Worm (Caenorhabditis elegans) whole organism, L1 larva: Measurements from ENCODE around the gene F45E1.5.

Experiments
- C04F5.9 ChIP-seq: sonication (generic microtip); optimal IDR thresholded peaks from 2 replicates; lab custom pipeline; 2016; ENCODE audit warnings: missing genetic modification characterization, missing compliant biosample characterization
- C16A3.4 ChIP-seq: fragments of 150-350 bp; optimal IDR thresholded peaks from 2 replicates; lab custom pipeline; 2014; ENCODE audit warnings: missing biosample characterization, missing genetic modification characterization
- C34B4.2 ChIP-seq: sonication (generic microtip); optimal IDR thresholded peaks from 2 replicates; lab custom pipeline; 2017; ENCODE audit warnings: mild to moderate bottlenecking, missing genetic modification characterization, missing compliant biosample characterization
- F16B12.6 ChIP-seq: fragments of 150-350 bp; optimal IDR thresholded peaks from 2 replicates; lab custom pipeline; 2014; ENCODE audit warnings: missing biosample characterization, missing genetic modification characterization
- Y116A8C.19 ChIP-seq: sonication (generic microtip); optimal IDR thresholded peaks from 2 replicates; lab custom pipeline; 2016; ENCODE audit warnings: missing compliant biosample characterization, missing genetic modification characterization, borderline replicate concordance
- aha-1 ChIP-seq: fragments of 150-350 bp; optimal IDR thresholded peaks from 2 replicates; lab custom pipeline; 2014; ENCODE audit warnings: missing biosample characterization, missing genetic modification characterization
- ceh-63 ChIP-seq: fragments of 200-800 bp; sonication (Bioruptor generic); optimal IDR thresholded peaks from 2 replicates; lab custom pipeline; 2018; ENCODE audit warnings: mild to moderate bottlenecking, missing genetic modification characterization, missing compliant biosample characterization
- ceh-8 ChIP-seq: fragments of 200-800 bp; sonication (Bioruptor generic); optimal IDR thresholded peaks from 2 replicates; lab custom pipeline; 2018; ENCODE audit warnings: mild to moderate bottlenecking, missing genetic modification characterization, moderate library complexity, missing compliant biosample characterization
- ceh-82 ChIP-seq, 3 experiments: fragments of 150-350 bp in 1 of 3; sonication (generic microtip) in 2 of 3; optimal IDR thresholded peaks; 2 replicates each; lab custom pipeline; 2014 to 2017; ENCODE audit warnings: missing biosample characterization in 3 of 3, missing genetic modification characterization in 3 of 3
- ceh-90 ChIP-seq: sonication (generic microtip); optimal IDR thresholded peaks from 2 replicates; lab custom pipeline; 2016; ENCODE audit warnings: missing genetic modification characterization, missing compliant biosample characterization
- dpl-1 ChIP-seq, 3 experiments: fragments of 150-350 bp in 2 of 3; sonication (generic microtip) in 1 of 3; optimal IDR thresholded peaks; 2 replicates each; lab custom pipeline; 2014 to 2017; ENCODE audit warnings: missing biosample characterization in 3 of 3, missing genetic modification characterization in 3 of 3, missing genetic modification reagents in 3 of 3
- dsc-1 ChIP-seq: sonication (generic microtip); optimal IDR thresholded peaks from 2 replicates; lab custom pipeline; 2016; ENCODE audit warnings: mild to moderate bottlenecking, missing genetic modification characterization, missing compliant biosample characterization
- efl-1 ChIP-seq, 4 experiments: fragments of 150-350 bp; optimal IDR thresholded peaks in 3 of 4; peaks in 1 of 4; 1 replicate in 1 of 4; 2 replicates in 3 of 4; lab custom pipeline; 2014; ENCODE audit warnings: missing biosample characterization in 2 of 4, missing genetic modification characterization in 2 of 4, missing genetic modification reagents in 2 of 4
- efl-3 ChIP-seq: fragments of 200-800 bp; sonication (Bioruptor generic); optimal IDR thresholded peaks from 2 replicates; lab custom pipeline; 2018; ENCODE audit warnings: mild to moderate bottlenecking, missing genetic modification characterization, missing compliant biosample characterization
- egl-13 ChIP-seq: sonication (generic microtip); optimal IDR thresholded peaks from 2 replicates; lab custom pipeline; 2016; ENCODE audit warnings: missing genotype, missing genetic modification reagents, missing genetic modification characterization, missing compliant biosample characterization
- ets-5 ChIP-seq: fragments of 200-800 bp; sonication (Bioruptor generic); IDR thresholded peaks from 2 replicates; pipeline ENCODE4 v1.3.6; 2022; ENCODE audit warnings: missing genetic modification characterization, missing compliant biosample characterization
- fkh-4 ChIP-seq: sonication (generic microtip); optimal IDR thresholded peaks from 2 replicates; lab custom pipeline; 2016; ENCODE audit warnings: missing compliant biosample characterization, missing genetic modification characterization, borderline replicate concordance
- fos-1 ChIP-seq: fragments of 150-350 bp; optimal IDR thresholded peaks from 2 replicates; lab custom pipeline; 2014; ENCODE audit warnings: missing biosample characterization, missing genetic modification characterization
- hlh-17 ChIP-seq: fragments of 200-800 bp; sonication (Bioruptor generic); optimal IDR thresholded peaks from 2 replicates; lab custom pipeline; 2018; ENCODE audit warnings: missing genetic modification characterization, mild to moderate bottlenecking, missing compliant biosample characterization, moderate library complexity, borderline replicate concordance
- hpl-2 ChIP-seq: fragments of 150-350 bp; optimal IDR thresholded peaks from 2 replicates; lab custom pipeline; 2014; ENCODE audit warnings: missing biosample characterization, missing genetic modification reagents, missing genetic modification characterization
- isw-1 ChIP-seq: fragments of 200-800 bp; sonication (Bioruptor generic); IDR thresholded peaks from 2 replicates; pipeline ENCODE4 v1.3.6; 2022; ENCODE audit warnings: missing genetic modification characterization, missing compliant biosample characterization
- jun-1 ChIP-seq: fragments of 150-350 bp; optimal IDR thresholded peaks from 2 replicates; lab custom pipeline; 2014; ENCODE audit warnings: missing biosample characterization, missing genetic modification reagents, missing genetic modification characterization
- lin-13 ChIP-seq: fragments of 150-350 bp; optimal IDR thresholded peaks from 2 replicates; lab custom pipeline; 2014; ENCODE audit warnings: missing biosample characterization, missing genetic modification reagents, missing genetic modification characterization
- lin-14 ChIP-seq: fragments of 200-800 bp; sonication (Bioruptor generic); optimal IDR thresholded peaks from 2 replicates; lab custom pipeline; 2018; ENCODE audit warnings: mild to moderate bottlenecking, missing genetic modification characterization, moderate library complexity, missing compliant biosample characterization
- lin-35 ChIP-seq, 2 experiments: fragments of 150-350 bp; optimal IDR thresholded peaks; 2 replicates each; lab custom pipeline; 2014; ENCODE audit warnings: missing biosample characterization in 2 of 2, missing genetic modification characterization in 2 of 2, missing genetic modification reagents in 2 of 2
- lin-39 ChIP-seq: fragments of 150-350 bp; optimal IDR thresholded peaks from 2 replicates; lab custom pipeline; 2014; ENCODE audit warnings: missing biosample characterization, missing genetic modification reagents, missing genetic modification characterization
- mab-9 ChIP-seq: fragments of 200-800 bp; sonication (Bioruptor generic); IDR thresholded peaks from 2 replicates; pipeline ENCODE4 v1.3.6; 2022; ENCODE audit warnings: missing genetic modification reagents, missing genetic modification characterization, missing compliant biosample characterization
- mdl-1 ChIP-seq, 2 experiments: fragments of 150-350 bp; optimal IDR thresholded peaks; 2 replicates each; lab custom pipeline; 2014 to 2017; ENCODE audit warnings: missing biosample characterization in 2 of 2, missing genetic modification characterization in 2 of 2, inconsistent platforms in 1 of 2
- mef-2 ChIP-seq: fragments of 150-350 bp; optimal IDR thresholded peaks from 2 replicates; lab custom pipeline; 2014; ENCODE audit warnings: missing biosample characterization, missing genetic modification characterization
- nhr-11 ChIP-seq: fragments of 150-350 bp; optimal IDR thresholded peaks from 2 replicates; lab custom pipeline; 2014; ENCODE audit warnings: missing biosample characterization, missing genetic modification characterization
- nhr-12 ChIP-seq: sonication (generic microtip); optimal IDR thresholded peaks from 2 replicates; lab custom pipeline; 2017; ENCODE audit warnings: missing biosample characterization, missing genetic modification characterization
- nhr-19 ChIP-seq: fragments of 200-800 bp; sonication (Bioruptor generic); conservative IDR thresholded peaks from 2 replicates; pipeline ENCODE4 v1.3.6; 2022; ENCODE audit warnings: missing genetic modification characterization, missing compliant biosample characterization
- nhr-77 ChIP-seq: fragments of 150-350 bp; optimal IDR thresholded peaks from 2 replicates; lab custom pipeline; 2014; ENCODE audit warnings: missing biosample characterization, missing genetic modification characterization
- nhr-84 ChIP-seq: sonication (generic microtip); optimal IDR thresholded peaks from 2 replicates; lab custom pipeline; 2017; ENCODE audit warnings: missing biosample characterization, missing genetic modification characterization
- nhr-85 ChIP-seq: sonication (generic microtip); peaks from one replicate; lab custom pipeline; 2016; ENCODE audit warnings: missing genetic modification characterization, inconsistent platforms, missing compliant biosample characterization
- pag-3 ChIP-seq: sonication (generic microtip); optimal IDR thresholded peaks from 2 replicates; lab custom pipeline; 2017; ENCODE audit warnings: missing genetic modification characterization, mild to moderate bottlenecking, missing compliant biosample characterization, antibody characterized with exemption, borderline replicate concordance; ENCODE audit not compliant: insufficient read depth
- pax-3 ChIP-seq: fragments of 200-800 bp; sonication (Bioruptor generic); optimal IDR thresholded peaks from 2 replicates; lab custom pipeline; 2018; ENCODE audit warnings: mild to moderate bottlenecking, missing genetic modification characterization, moderate library complexity, missing compliant biosample characterization
- pqm-1 ChIP-seq: sonication (generic microtip); optimal IDR thresholded peaks from 3 replicates; lab custom pipeline; 2017; ENCODE audit warnings: missing biosample characterization, missing genetic modification characterization
- rnt-1 ChIP-seq: sonication (generic microtip); optimal IDR thresholded peaks from 2 replicates; lab custom pipeline; 2016; ENCODE audit warnings: mild to moderate bottlenecking, missing genetic modification characterization, moderate library complexity, missing compliant biosample characterization
- snpc-4 ChIP-seq: fragments of 150-350 bp; optimal IDR thresholded peaks from 2 replicates; lab custom pipeline; 2014; ENCODE audit warnings: missing biosample characterization, missing genetic modification characterization
- snu-23 ChIP-seq: sonication (generic microtip); optimal IDR thresholded peaks from 2 replicates; lab custom pipeline; 2016; ENCODE audit warnings: missing genetic modification characterization, missing compliant biosample characterization
- sox-4 ChIP-seq: sonication (generic microtip); optimal IDR thresholded peaks from 2 replicates; lab custom pipeline; 2016; ENCODE audit warnings: missing genetic modification characterization, missing compliant biosample characterization
- sptf-1 ChIP-seq: fragments of 150-350 bp; optimal IDR thresholded peaks from 2 replicates; lab custom pipeline; 2014; ENCODE audit warnings: missing biosample characterization, missing genetic modification characterization
- tbx-2 ChIP-seq: sonication (generic microtip); optimal IDR thresholded peaks from 2 replicates; lab custom pipeline; 2016; ENCODE audit warnings: missing genetic modification characterization, missing compliant biosample characterization
- tlp-1 ChIP-seq: fragments of 150-350 bp; optimal IDR thresholded peaks from 2 replicates; lab custom pipeline; 2014; ENCODE audit warnings: missing biosample characterization, missing genetic modification characterization
- unc-130 ChIP-seq: fragments of 150-350 bp; optimal IDR thresholded peaks from 2 replicates; lab custom pipeline; 2017; ENCODE audit warnings: missing biosample characterization, missing genetic modification characterization, inconsistent platforms
- unc-62 ChIP-seq: fragments of 150-350 bp; optimal IDR thresholded peaks from 2 replicates; lab custom pipeline; 2014; ENCODE audit warnings: missing biosample characterization, missing genetic modification reagents, missing genetic modification characterization
- unc-86 ChIP-seq: sonication (generic microtip); optimal IDR thresholded peaks from 2 replicates; lab custom pipeline; 2016; ENCODE audit warnings: missing genetic modification characterization, missing compliant biosample characterization
- unc-98 ChIP-seq: fragments of 200-800 bp; sonication (Bioruptor generic); IDR thresholded peaks from 2 replicates; pipeline ENCODE4 v1.3.6; 2022; ENCODE audit warnings: missing genetic modification characterization, missing compliant biosample characterization
- xbp-1 ChIP-seq: sonication (generic microtip); optimal IDR thresholded peaks from 2 replicates; lab custom pipeline; 2016; ENCODE audit warnings: missing genetic modification characterization, missing compliant biosample characterization
- zip-4 ChIP-seq: fragments of 200-800 bp; sonication (Bioruptor generic); optimal IDR thresholded peaks from 2 replicates; lab custom pipeline; 2018; ENCODE audit warnings: mild to moderate bottlenecking, missing genetic modification characterization, moderate library complexity, missing compliant biosample characterization
- ztf-11 ChIP-seq, 2 experiments: sonication (generic microtip); optimal IDR thresholded peaks; 2 replicates each; lab custom pipeline; 2016 to 2017; ENCODE audit warnings: missing genetic modification characterization in 2 of 2, missing biosample characterization in 1 of 2, missing compliant biosample characterization in 1 of 2

The F45E1.5 gene

DNA sequence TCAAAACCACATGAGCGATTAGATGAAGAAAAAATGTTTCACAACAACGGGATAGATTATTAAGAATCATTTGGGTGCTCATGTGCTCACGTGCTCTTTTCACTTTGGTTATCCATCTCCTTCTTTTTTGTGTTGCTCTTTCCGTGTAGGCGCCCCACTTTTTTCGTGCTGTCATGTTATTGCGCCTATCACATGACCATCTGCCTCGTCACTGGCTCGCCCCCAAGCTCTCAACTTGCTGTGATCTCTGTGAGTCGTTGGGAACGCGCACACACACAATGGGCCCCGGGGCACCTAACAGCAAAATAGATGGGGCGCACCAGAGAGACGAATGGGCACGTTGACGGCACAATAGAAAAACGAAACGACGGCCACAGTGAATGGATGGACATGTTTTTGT is 45.1 kb downstream of the F45E1.5 start:
- TF ChIP-seq zip-4 (GFP tag; lab: Kevin White, UChicago) (peak; percentile 2), nhr-11 (tag; lab: Kevin White, UChicago) (peak; percentile 88), pag-3 (tag; lab: Kevin White, UChicago) (no peak), ceh-8 (GFP tag; lab: Kevin White, UChicago) (peak; percentile 63), fkh-4 (tag; lab: Kevin White, UChicago) (peak; percentile 61), C04F5.9 (tag; lab: Kevin White, UChicago) (peak; percentile 7), snpc-4 (tag; lab: Kevin White, UChicago) (peak; percentile 26), xbp-1 (tag; lab: Kevin White, UChicago) (peak; percentile 72), C34B4.2 (tag; lab: Kevin White, UChicago) (no peak), unc-86 (peak; percentile 88), mab-9 (GFP tag; lab: Robert Waterston, UW) (peak; percentile 40; the same call in 1 of the 2 replicates), snu-23 (GFP tag; lab: Kevin White, UChicago) (peak; percentile 87), lin-35 (GFP tag; optimal IDR thresholded peaks at IDR 0.05; lab: Kevin White, UChicago) (peak; percentile 25 to 49), efl-1 (optimal IDR thresholded peaks at IDR 0.05; lab: Kevin White, UChicago) (peak; percentile 31 to 45), efl-1 (GFP tag; optimal IDR thresholded peaks at IDR 0.05 in 1 of 2; lab: Kevin White, UChicago) (peak; percentile 49 to 94), dsc-1 (tag; lab: Kevin White, UChicago) (peak; percentile 94), mef-2 (tag; lab: Kevin White, UChicago) (no peak), hlh-17 (GFP tag; lab: Kevin White, UChicago) (no peak), nhr-12 (no peak), unc-62 (GFP tag; lab: Kevin White, UChicago) (no peak), ztf-11 (tag; optimal IDR thresholded peaks at IDR 0.05; lab: Kevin White, UChicago) (peak in 1 of 2 experiments; percentile 62), ceh-63 (GFP tag; lab: Kevin White, UChicago) (no peak), hpl-2 (GFP tag; lab: Kevin White, UChicago) (no peak), ets-5 (GFP tag; lab: Robert Waterston, UW) (no peak), sptf-1 (tag; lab: Kevin White, UChicago) (no peak), aha-1 (tag; lab: Kevin White, UChicago) (peak; percentile 61), dpl-1 (GFP tag; optimal IDR thresholded peaks at IDR 0.05; lab: Kevin White, UChicago) (peak; percentile 3 to 42 (median 31)), F16B12.6 (tag; lab: Kevin White, UChicago) (no peak), lin-14 (peak; percentile 98), tbx-2 (tag; lab: Kevin White, UChicago) (peak; percentile 90), ceh-82 (tag; optimal IDR thresholded peaks at IDR 0.05; lab: Kevin White, UChicago) (peak; percentile 40 to 51 (median 50)), Y116A8C.19 (tag; lab: Kevin White, UChicago) (no peak), efl-3 (GFP tag; lab: Kevin White, UChicago) (no peak), rnt-1 (tag; lab: Kevin White, UChicago) (peak; percentile 91), ceh-90 (tag; lab: Kevin White, UChicago) (peak; percentile 11), nhr-84 (tag; lab: Kevin White, UChicago) (no peak), pqm-1 (no peak), tlp-1 (tag; lab: Kevin White, UChicago) (no peak), nhr-85 (no peak), unc-98 (GFP tag; lab: Robert Waterston, UW) (peak; percentile 52; the same call in 1 of the 2 replicates), nhr-19 (GFP tag; lab: Robert Waterston, UW) (peak; percentile 88), mdl-1 (tag; optimal IDR thresholded peaks at IDR 0.05; lab: Kevin White, UChicago) (peak in 1 of 2 experiments; percentile 75), C16A3.4 (tag; lab: Kevin White, UChicago) (peak; percentile 59), fos-1 (tag; lab: Kevin White, UChicago) (peak; percentile 24), lin-13 (peak; percentile 63), unc-130 (tag; lab: Kevin White, UChicago) (peak; percentile 74), pax-3 (peak; percentile 84), sox-4 (peak; percentile 91), isw-1 (GFP tag; lab: Robert Waterston, UW) (peak; percentile 16; the same call in 1 of the 2 replicates), jun-1 (tag; lab: Kevin White, UChicago) (peak; percentile 61), nhr-77 (no peak), lin-39 (tag; lab: Kevin White, UChicago) (peak; percentile 77), egl-13 (tag; lab: Kevin White, UChicago) (peak; percentile 89)
